Fruit fly (Drosophila melanogaster) whole organism, embryonic: ENCODE data around the gene UK114.

Experiments used
- BEAF-32 ChIP-seq: fragments of 200-800 bp; sonication (Bioruptor generic); optimal IDR thresholded peaks from 3 replicates; lab custom pipeline; 2017; ENCODE audit warnings: missing biosample characterization, missing genetic modification characterization, mild to moderate bottlenecking, moderate library complexity, missing genetic modification reagents
- BtbVII ChIP-seq: fragments of 200-800 bp; sonication (Bioruptor generic); optimal IDR thresholded peaks from 3 replicates; lab custom pipeline; 2017; ENCODE audit warnings: missing biosample characterization, mild to moderate bottlenecking, missing genetic modification characterization
- C15 ChIP-seq: fragments of 200-800 bp; sonication (Bioruptor generic); IDR thresholded peaks from 3 replicates; pipeline ENCODE4 v1.3.6; 2022; ENCODE audit warnings: missing biosample characterization, missing genetic modification characterization
- CG10267 ChIP-seq: fragments of 200-800 bp; sonication (Bioruptor generic); optimal IDR thresholded peaks from 2 replicates; lab custom pipeline; 2018; ENCODE audit warnings: missing biosample characterization, mild to moderate bottlenecking, missing genetic modification characterization, moderate library complexity
- CG11696 ChIP-seq: fragments of 200-800 bp; sonication (Bioruptor generic); IDR thresholded peaks from 2 replicates; pipeline ENCODE4 v1.3.6; 2022; ENCODE audit warnings: missing biosample characterization, missing genetic modification characterization
- CG12391 ChIP-seq: fragments of 200-800 bp; sonication (Bioruptor generic); optimal IDR thresholded peaks from 3 replicates; lab custom pipeline; 2018; ENCODE audit warnings: missing biosample characterization, mild to moderate bottlenecking, missing genetic modification characterization, moderate library complexity
- CG13287 ChIP-seq: fragments of 200-800 bp; sonication (Bioruptor generic); IDR thresholded peaks from 2 replicates; pipeline ENCODE4 v1.3.6; 2022; ENCODE audit warnings: missing biosample characterization, missing genetic modification characterization; ENCODE audit not compliant: partially characterized antibody
- CG15479 ChIP-seq: fragments of 200-800 bp; sonication (Bioruptor generic); optimal IDR thresholded peaks from 3 replicates; lab custom pipeline; 2019; ENCODE audit warnings: missing biosample characterization, mild to moderate bottlenecking, missing genetic modification characterization, moderate library complexity
- CG17359 ChIP-seq: fragments of 200-800 bp; sonication (Bioruptor generic); optimal IDR thresholded peaks from 3 replicates; lab custom pipeline; 2018; ENCODE audit warnings: missing biosample characterization, mild to moderate bottlenecking, missing genetic modification characterization, moderate library complexity
- CG17385 ChIP-seq: fragments of 200-800 bp; sonication (Bioruptor generic); optimal IDR thresholded peaks from 3 replicates; lab custom pipeline; 2018; ENCODE audit warnings: missing biosample characterization, mild to moderate bottlenecking, missing genetic modification characterization
- CG17568 ChIP-seq: fragments of 200-800 bp; sonication (Bioruptor generic); optimal IDR thresholded peaks from 2 replicates; lab custom pipeline; 2018; ENCODE audit warnings: missing biosample characterization, mild to moderate bottlenecking, missing genetic modification characterization, moderate library complexity
- CG17612 ChIP-seq: fragments of 200-800 bp; sonication (Bioruptor generic); IDR thresholded peaks from 2 replicates; pipeline ENCODE4 v1.3.6; 2022; ENCODE audit warnings: missing biosample characterization, missing genetic modification characterization
- CG17829 ChIP-seq: fragments of 200-800 bp; optimal IDR thresholded peaks from 2 replicates; lab custom pipeline; 2019; ENCODE audit warnings: missing biosample characterization, mild to moderate bottlenecking, missing genetic modification characterization, moderate library complexity
- CG2116 ChIP-seq: fragments of 200-800 bp; sonication (Bioruptor generic); optimal IDR thresholded peaks from 3 replicates; lab custom pipeline; 2018; ENCODE audit warnings: missing biosample characterization, mild to moderate bottlenecking, missing genetic modification characterization
- CG3847 ChIP-seq: fragments of 200-800 bp; sonication (Bioruptor generic); IDR thresholded peaks from 2 replicates; pipeline ENCODE4 v1.3.6; 2022; ENCODE audit warnings: missing biosample characterization, missing genetic modification characterization
- CG4328 ChIP-seq: fragments of 200-800 bp; sonication (Bioruptor generic); optimal IDR thresholded peaks from 3 replicates; lab custom pipeline; 2017; ENCODE audit warnings: missing biosample characterization, missing genetic modification reagents, missing genetic modification characterization
- CG7556 ChIP-seq: fragments of 200-800 bp; sonication (Bioruptor generic); optimal IDR thresholded peaks from 2 replicates; lab custom pipeline; 2017; ENCODE audit warnings: missing biosample characterization, mild to moderate bottlenecking, missing genetic modification characterization
- CG7928 ChIP-seq: fragments of 200-800 bp; sonication (Bioruptor generic); optimal IDR thresholded peaks from 2 replicates; lab custom pipeline; 2017; ENCODE audit warnings: missing biosample characterization, mild to moderate bottlenecking, missing genetic modification characterization
- CTCF ChIP-seq: fragments of 200-800 bp; sonication (Bioruptor generic); optimal IDR thresholded peaks from 2 replicates; lab custom pipeline; 2017; ENCODE audit warnings: missing biosample characterization, mild to moderate bottlenecking, missing genetic modification characterization, moderate library complexity
- CkIIα-i1 ChIP-seq: fragments of 200-800 bp; sonication (Bioruptor generic); IDR thresholded peaks from 2 replicates; pipeline ENCODE4 v1.3.6; 2022; ENCODE audit warnings: missing biosample characterization, missing genetic modification characterization
- Dll ChIP-seq: fragments of 200-800 bp; sonication (Bioruptor generic); IDR thresholded peaks from 4 replicates; pipeline ENCODE4 v1.3.6; 2022; ENCODE audit warnings: missing biosample characterization, missing genetic modification characterization; ENCODE audit not compliant: partially characterized antibody
- Ets65A ChIP-seq: fragments of 200-800 bp; sonication (Bioruptor generic); peaks from one replicate; lab custom pipeline; 2016; ENCODE audit warnings: missing biosample characterization, missing genetic modification characterization
- Fer3 ChIP-seq: fragments of 200-800 bp; sonication (Bioruptor generic); optimal IDR thresholded peaks from 2 replicates; lab custom pipeline; 2018; ENCODE audit warnings: missing biosample characterization, mild to moderate bottlenecking, missing genetic modification characterization, moderate library complexity
- HmgD ChIP-seq: fragments of 200-800 bp; sonication (Bioruptor generic); optimal IDR thresholded peaks from 3 replicates; lab custom pipeline; 2016; ENCODE audit warnings: missing biosample characterization, missing genetic modification characterization
- Jarid2 ChIP-seq: fragments of 200-800 bp; sonication (Bioruptor generic); optimal IDR thresholded peaks from 3 replicates; lab custom pipeline; 2017; ENCODE audit warnings: mild to moderate bottlenecking, missing biosample characterization, missing genetic modification reagents, missing genetic modification characterization
- MBD-R2 ChIP-seq: fragments of 200-800 bp; sonication (Bioruptor generic); IDR thresholded peaks from 2 replicates; pipeline ENCODE4 v1.3.6; 2022; ENCODE audit warnings: missing biosample characterization, missing genetic modification characterization
- Meics ChIP-seq: fragments of 200-800 bp; sonication (Bioruptor generic); optimal IDR thresholded peaks from 2 replicates; lab custom pipeline; 2017; ENCODE audit warnings: missing biosample characterization, mild to moderate bottlenecking, missing genetic modification characterization
- Nf-YB ChIP-seq: fragments of 200-800 bp; sonication (Bioruptor generic); optimal IDR thresholded peaks from 3 replicates; lab custom pipeline; 2019; ENCODE audit warnings: missing biosample characterization, mild to moderate bottlenecking, missing genetic modification characterization, moderate library complexity
- Ravus ChIP-seq: fragments of 200-800 bp; sonication (Bioruptor generic); IDR thresholded peaks from 2 replicates; pipeline ENCODE4 v1.3.6; 2022; ENCODE audit warnings: missing biosample characterization, missing genetic modification characterization
- Sry-β ChIP-seq: fragments of 200-800 bp; sonication (Bioruptor generic); optimal IDR thresholded peaks from 2 replicates; lab custom pipeline; 2018; ENCODE audit warnings: missing biosample characterization, mild to moderate bottlenecking, missing genetic modification characterization, moderate library complexity
- Stat92E ChIP-seq, 3 experiments: fragments of >200 bp in 2 of 3; fragments of 200-800 bp in 1 of 3; sonication (Bioruptor generic) in 1 of 3; optimal IDR thresholded peaks; 2 replicates each; lab custom pipeline; 2017 to 2019; ENCODE audit warnings: missing biosample characterization in 3 of 3, missing genetic modification characterization in 3 of 3, mild to moderate bottlenecking in 1 of 3, moderate library complexity in 1 of 3
- Taf1 ChIP-seq: fragments of 200-800 bp; sonication (Bioruptor generic); IDR thresholded peaks from 2 replicates; pipeline ENCODE4 v1.3.6; 2022; ENCODE audit warnings: missing biosample characterization, missing genetic modification characterization
- bigmax ChIP-seq: fragments of 200-800 bp; sonication (Bioruptor generic); optimal IDR thresholded peaks from 2 replicates; lab custom pipeline; 2018; ENCODE audit warnings: missing biosample characterization, mild to moderate bottlenecking, missing genetic modification characterization
- chm ChIP-seq: fragments of 200-800 bp; sonication (Bioruptor generic); IDR thresholded peaks from 2 replicates; pipeline ENCODE4 v1.3.6; 2022; ENCODE audit warnings: missing biosample characterization, missing genetic modification characterization
- dpn ChIP-seq, 2 experiments: fragments of 200-800 bp; sonication (Bioruptor generic); optimal IDR thresholded peaks; 3 replicates each; lab custom pipeline; 2016; ENCODE audit warnings: missing biosample characterization in 2 of 2, missing genetic modification characterization in 2 of 2
- ems ChIP-seq: fragments of 200-800 bp; sonication (Bioruptor generic); optimal IDR thresholded peaks from 3 replicates; lab custom pipeline; 2016; ENCODE audit warnings: missing biosample characterization, missing genetic modification characterization
- gfzf ChIP-seq: fragments of 200-800 bp; sonication (Bioruptor generic); optimal IDR thresholded peaks from 2 replicates; lab custom pipeline; 2016; ENCODE audit warnings: missing biosample characterization, mild to moderate bottlenecking, missing genetic modification characterization, moderate library complexity
- grn ChIP-seq: fragments of 200-800 bp; sonication (Bioruptor generic); optimal IDR thresholded peaks from 3 replicates; lab custom pipeline; 2017; ENCODE audit warnings: missing biosample characterization, missing genetic modification characterization
- nerfin-1 ChIP-seq: fragments of 200-800 bp; sonication (Bioruptor generic); optimal IDR thresholded peaks from 3 replicates; lab custom pipeline; 2019; ENCODE audit warnings: missing biosample characterization, mild to moderate bottlenecking, missing genetic modification characterization, moderate library complexity
- nmo ChIP-seq: fragments of 200-800 bp; sonication (Bioruptor generic); optimal IDR thresholded peaks from 2 replicates; lab custom pipeline; 2018; ENCODE audit warnings: missing biosample characterization, mild to moderate bottlenecking, missing genetic modification characterization, moderate library complexity
- phol ChIP-seq: fragments of 200-800 bp; sonication (Bioruptor generic); optimal IDR thresholded peaks from 3 replicates; lab custom pipeline; 2018; ENCODE audit warnings: missing biosample characterization, mild to moderate bottlenecking, missing genetic modification characterization, moderate library complexity
- pzg ChIP-seq: fragments of 200-800 bp; sonication (Bioruptor generic); optimal IDR thresholded peaks from 3 replicates; lab custom pipeline; 2018; ENCODE audit warnings: missing biosample characterization, mild to moderate bottlenecking, missing genetic modification characterization, moderate library complexity
- row ChIP-seq: fragments of 200-800 bp; sonication (Bioruptor generic); IDR thresholded peaks from 3 replicates; pipeline ENCODE4 v1.3.6; 2022; ENCODE audit warnings: missing biosample characterization, missing genetic modification characterization
- seq ChIP-seq: fragments of 200-800 bp; sonication (Bioruptor generic); IDR thresholded peaks from 2 replicates; pipeline ENCODE4 v1.3.6; 2022; ENCODE audit warnings: missing biosample characterization, missing genetic modification characterization
- slou ChIP-seq: fragments of 200-800 bp; sonication (Bioruptor generic); optimal IDR thresholded peaks from 3 replicates; lab custom pipeline; 2016; ENCODE audit warnings: missing biosample characterization, missing genetic modification characterization
- sna ChIP-seq: fragments of 200-800 bp; sonication (Bioruptor generic); IDR thresholded peaks from 2 replicates; pipeline ENCODE4 v1.3.6; 2022; ENCODE audit warnings: missing biosample characterization, missing genetic modification characterization; ENCODE audit not compliant: partially characterized antibody
- stwl ChIP-seq: fragments of 200-800 bp; sonication (Bioruptor generic); optimal IDR thresholded peaks from 3 replicates; lab custom pipeline; 2018; ENCODE audit warnings: missing biosample characterization, mild to moderate bottlenecking, missing genetic modification characterization, moderate library complexity
- sug ChIP-seq: fragments of 200-800 bp; optimal IDR thresholded peaks from 2 replicates; lab custom pipeline; 2019; ENCODE audit warnings: missing biosample characterization, mild to moderate bottlenecking, missing genetic modification characterization, moderate library complexity
- trem ChIP-seq: fragments of 200-800 bp; optimal IDR thresholded peaks from 3 replicates; lab custom pipeline; 2019; ENCODE audit warnings: missing biosample characterization, mild to moderate bottlenecking, missing genetic modification characterization, moderate library complexity

UK114 gene

DNA sequence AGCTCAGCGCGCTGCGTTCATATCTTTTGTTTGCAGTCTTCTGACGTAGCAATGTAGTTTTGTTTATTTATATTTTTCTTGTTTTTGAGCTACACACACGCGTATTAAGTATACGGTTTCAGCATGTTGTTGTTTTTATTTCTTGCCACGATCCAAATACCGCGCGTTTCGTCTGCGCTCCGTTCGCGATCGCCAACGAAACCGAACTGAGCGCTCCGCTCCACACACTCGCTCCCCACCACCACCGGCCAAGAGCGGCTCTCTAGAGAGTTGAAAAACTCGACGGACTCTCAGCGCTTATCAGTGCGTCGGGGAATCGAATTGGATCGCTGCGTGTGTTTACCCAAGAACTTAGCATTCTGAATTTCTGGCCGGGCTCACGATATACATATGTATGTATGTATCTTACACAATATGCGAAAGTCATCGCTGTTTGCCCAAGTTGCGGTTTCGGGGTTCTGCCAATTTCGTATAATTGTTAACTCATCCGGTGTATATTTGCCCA lies 10.4 kb downstream of the UK114 start, which contains the start of gene yuri (continued):
- TF ChIP-seq Ravus (GFP tag; lab: Robert Waterston, UW): no peak
- peak; percentile 23 for TF ChIP-seq Nf-YB (GFP tag; lab: Kevin White, UChicago)
- no peak for TF ChIP-seq CG17612 (GFP tag; lab: Robert Waterston, UW)
- TF ChIP-seq slou (GFP tag; lab: Kevin White, UChicago): no peak
- TF ChIP-seq CG17359 (tag; lab: Kevin White, UChicago): peak; percentile 24
- peak; percentile 60; the same call in 1 of the 2 replicates for TF ChIP-seq seq (GFP tag; lab: Robert Waterston, UW)
- no peak for TF ChIP-seq C15
- peak; percentile 85 for TF ChIP-seq chm (GFP tag; lab: Robert Waterston, UW)
- TF ChIP-seq HmgD (GFP tag; lab: Kevin White, UChicago): no peak
- TF ChIP-seq sna (GFP tag; lab: Robert Waterston, UW): peak; percentile 53; the same call in 1 of the 2 replicates
- no peak for TF ChIP-seq CG7556
- TF ChIP-seq sug (tag; lab: Kevin White, UChicago): peak; percentile 47
- peak; percentile 4 for TF ChIP-seq ems (GFP tag; lab: Kevin White, UChicago)
- no peak for TF ChIP-seq CTCF (GFP tag; lab: Kevin White, UChicago)
- TF ChIP-seq CG11696 (GFP tag; lab: Robert Waterston, UW): 0 out of 2 replicates have a peak, but pooled peaks have one; percentile 38
- TF ChIP-seq Ets65A: peak; percentile 70
- TF ChIP-seq CG7928 (GFP tag; lab: Kevin White, UChicago): peak; percentile 27
- no peak for TF ChIP-seq nerfin-1 (tag; lab: Kevin White, UChicago)
- TF ChIP-seq Taf1 (GFP tag; lab: Robert Waterston, UW): no peak
- peak; percentile 1 for TF ChIP-seq bigmax (GFP tag; lab: Kevin White, UChicago)
- TF ChIP-seq, all 482 proteins: peak for 177

dm6 chr2L:15256249-15256648 lies 18.6 kb downstream of the UK114 start, which contains the start of the genes PolD3 and Uxt:
Gene PolD3, minus strand, starts transcription at chr2L:15256304.
Gene Uxt, plus strand, starts transcription at chr2L:15256581.
- peak; percentile 90 for TF ChIP-seq Sry-β
- TF ChIP-seq nmo (GFP tag; lab: Kevin White, UChicago): peak; percentile 57
- peak; percentile 3 for TF ChIP-seq sug (tag; lab: Kevin White, UChicago)
- peak; percentile 32 for TF ChIP-seq phol (tag; lab: Kevin White, UChicago)
- TF ChIP-seq CG3847 (GFP tag; lab: Robert Waterston, UW): peak; percentile 27; the same call in 1 of the 2 replicates
- peak; percentile 64; the same call in 1 of the 4 replicates for TF ChIP-seq Dll (GFP tag; lab: Robert Waterston, UW)
- TF ChIP-seq CG4328 (GFP tag; lab: Kevin White, UChicago): no peak
- no peak for TF ChIP-seq Jarid2 (GFP tag; lab: Kevin White, UChicago)
- no peak for TF ChIP-seq BtbVII (GFP tag; lab: Kevin White, UChicago)
- TF ChIP-seq Meics (GFP tag; lab: Kevin White, UChicago): no peak
- TF ChIP-seq pzg: peak; percentile 36
- TF ChIP-seq stwl (tag; lab: Kevin White, UChicago): peak; percentile 71
- peak; percentile 60 for TF ChIP-seq CG13287
- TF ChIP-seq trem: peak; percentile 98
- peak; percentile 60 for TF ChIP-seq grn (GFP tag; lab: Kevin White, UChicago)
- no peak for TF ChIP-seq CkIIα-i1
- TF ChIP-seq CG17568: no peak
- TF ChIP-seq CG17829 (tag; lab: Kevin White, UChicago): peak; percentile 31
- peak; percentile 25 for TF ChIP-seq CG10267 (tag; lab: Kevin White, UChicago)
- TF ChIP-seq CG15479 (GFP tag; lab: Kevin White, UChicago): peak; percentile 60
- no peak for TF ChIP-seq Fer3 (tag; lab: Kevin White, UChicago)
- TF ChIP-seq CG2116 (GFP tag; lab: Kevin White, UChicago): peak; percentile 53
- TF ChIP-seq CG12391: peak; percentile 7
- TF ChIP-seq MBD-R2: peak; percentile 76
- TF ChIP-seq Stat92E (GFP tag; optimal IDR thresholded peaks at IDR 0.05; lab: Kevin White, UChicago): no peak
- peak; percentile 94 for TF ChIP-seq CG17385 (GFP tag; lab: Kevin White, UChicago)
- TF ChIP-seq gfzf (GFP tag; lab: Kevin White, UChicago): peak; percentile 63
- TF ChIP-seq dpn (GFP tag; optimal IDR thresholded peaks at IDR 0.05; lab: Kevin White, UChicago): no peak
- TF ChIP-seq BEAF-32 (GFP tag; lab: Kevin White, UChicago): peak; percentile 52
- TF ChIP-seq row (GFP tag; lab: Robert Waterston, UW): peak; percentile 78
